Worm (Caenorhabditis elegans): ENCODE measurements around the gene srr-1.

Gene srr-1

DNA sequence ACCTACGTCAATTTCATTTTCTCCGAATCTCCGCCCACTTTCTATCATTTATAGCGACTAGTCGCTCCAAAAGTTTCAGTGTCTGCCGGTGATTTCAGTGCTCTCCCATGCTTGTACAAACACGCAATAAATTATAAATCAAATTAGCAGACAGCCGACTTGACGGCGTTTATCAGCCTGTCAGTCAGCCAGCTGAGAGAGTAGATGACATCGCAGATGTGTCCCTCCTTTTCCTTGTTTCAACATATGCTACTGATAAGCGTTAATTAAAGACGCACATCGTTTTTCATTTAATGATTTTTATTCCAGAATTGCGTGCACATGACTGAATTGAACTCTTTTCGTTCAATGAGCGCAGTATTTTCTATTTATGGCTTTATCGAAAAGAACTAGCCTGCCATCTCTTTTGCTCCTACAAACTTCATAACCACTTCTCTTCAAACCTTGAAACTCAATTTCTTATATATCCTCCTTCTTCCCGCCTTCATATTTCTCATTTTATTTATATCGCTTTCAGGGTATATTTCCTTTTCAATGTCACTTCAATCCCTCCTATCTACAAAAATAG, 10.3 kb downstream of the srr-1 start, which contains the start of gene lap-2:
lap-2 (plus strand) TSS at position 518 of the 568 bp plus-strand sequence.
- no peak for TF ChIP-seq mbf-1 (tag; optimal IDR thresholded peaks at IDR 0.05)
- no peak for TF ChIP-seq lin-39 (tag; optimal IDR thresholded peaks at IDR 0.05)
- TF ChIP-seq aly-2 (tag; optimal IDR thresholded peaks at IDR 0.05), result no peak
- TF ChIP-seq egl-27 (tag; optimal IDR thresholded peaks at IDR 0.05), result no peak
- no peak for TF ChIP-seq nhr-21 (tag; optimal IDR thresholded peaks at IDR 0.05)
- no peak for TF ChIP-seq lsy-2 (tag; optimal IDR thresholded peaks at IDR 0.05)
- TF ChIP-seq sem-4 (tag; optimal IDR thresholded peaks at IDR 0.05), result no peak
- peak; percentile 23 for TF ChIP-seq crh-2 (tag; optimal IDR thresholded peaks at IDR 0.05)
- no peak for TF ChIP-seq elt-3 (tag; optimal IDR thresholded peaks at IDR 0.05)
- TF ChIP-seq nhr-25 (tag; optimal IDR thresholded peaks at IDR 0.05), result no peak
- TF ChIP-seq nhr-77 (tag; optimal IDR thresholded peaks at IDR 0.05), result no peak
- no peak for TF ChIP-seq ceh-82 (tag; optimal IDR thresholded peaks at IDR 0.05)
- TF ChIP-seq sma-9 (GFP tag; optimal IDR thresholded peaks at IDR 0.05), result peak; percentile 88
- TF ChIP-seq sma-9 (tag; optimal IDR thresholded peaks at IDR 0.05), result no peak
- no peak for TF ChIP-seq gmeb-1 (tag; optimal IDR thresholded peaks at IDR 0.05)
- TF ChIP-seq peb-1 (tag; optimal IDR thresholded peaks at IDR 0.05), result no peak
- no peak for TF ChIP-seq Y55F3AM.14 (GFP tag; optimal IDR thresholded peaks at IDR 0.05)
- no peak for TF ChIP-seq ama-1 (optimal IDR thresholded peaks at IDR 0.05)
- no peak for TF ChIP-seq C34F6.9 (tag; optimal IDR thresholded peaks at IDR 0.05)
- no peak for TF ChIP-seq mdl-1 (tag; optimal IDR thresholded peaks at IDR 0.05)
- peak; percentile 17 for TF ChIP-seq F13H6.1 (tag; optimal IDR thresholded peaks at IDR 0.05)
- no peak for TF ChIP-seq zag-1 (tag; optimal IDR thresholded peaks at IDR 0.05)
- TF ChIP-seq fos-1 (tag; optimal IDR thresholded peaks at IDR 0.05), result peak; percentile 36

- TF ChIP-seq sma-3 (GFP tag; optimal IDR thresholded peaks at IDR 0.05) (peak; percentile 87), nhr-6 (tag; optimal IDR thresholded peaks at IDR 0.05) (no peak), snpc-4 (tag; optimal IDR thresholded peaks at IDR 0.05) (peak; percentile 17), ztf-11 (tag; optimal IDR thresholded peaks at IDR 0.05) (no peak), gmeb-1 (tag; optimal IDR thresholded peaks at IDR 0.05) (peak; percentile 83), peb-1 (tag; optimal IDR thresholded peaks at IDR 0.05) (no peak), mab-5 (tag; optimal IDR thresholded peaks at IDR 0.05) (peak; percentile 78), alr-1 (tag; optimal IDR thresholded peaks at IDR 0.05) (no peak), R02D3.7 (tag; optimal IDR thresholded peaks at IDR 0.05) (no peak), ceh-16 (tag; optimal IDR thresholded peaks at IDR 0.05) (no peak), nhr-11 (tag; optimal IDR thresholded peaks at IDR 0.05) (no peak), mdl-1 (tag; optimal IDR thresholded peaks at IDR 0.05) (peak in 1 of 2 experiments; percentile 14), skn-1 (tag; optimal IDR thresholded peaks at IDR 0.05) (no peak), ZK546.5 (tag; optimal IDR thresholded peaks at IDR 0.05) (no peak), egl-27 (tag; optimal IDR thresholded peaks at IDR 0.05) (no peak), elt-1 (tag; optimal IDR thresholded peaks at IDR 0.05) (no peak), nhr-77 (tag; optimal IDR thresholded peaks at IDR 0.05) (no peak), dmd-4 (tag; optimal IDR thresholded peaks at IDR 0.05) (peak; percentile 3), unc-62 (GFP tag; optimal IDR thresholded peaks at IDR 0.05) (no peak), nhr-129 (tag; optimal IDR thresholded peaks at IDR 0.05) (peak; percentile 81), nhr-23 (tag; optimal IDR thresholded peaks at IDR 0.05) (no peak), blmp-1 (tag; optimal IDR thresholded peaks at IDR 0.05; ENCODE audit: insufficient read depth) (peak; percentile 59), elt-3 (tag; optimal IDR thresholded peaks at IDR 0.05) (no peak), ztf-4 (tag; optimal IDR thresholded peaks at IDR 0.05) (peak; percentile 31), lin-13 (GFP tag; optimal IDR thresholded peaks at IDR 0.05) (peak; percentile 85), fos-1 (tag; optimal IDR thresholded peaks at IDR 0.05) (peak; percentile 71), crh-2 (tag; optimal IDR thresholded peaks at IDR 0.05) (peak; percentile 86), nhr-21 (tag; optimal IDR thresholded peaks at IDR 0.05) (peak; percentile 80), C34F6.9 (tag; optimal IDR thresholded peaks at IDR 0.05) (peak; percentile 71), F13H6.1 (tag; optimal IDR thresholded peaks at IDR 0.05) (peak; percentile 83), sem-4 (tag; optimal IDR thresholded peaks at IDR 0.05) (peak; percentile 83), Y55F3AM.14 (GFP tag; optimal IDR thresholded peaks at IDR 0.05) (no peak), ceh-82 (tag; optimal IDR thresholded peaks at IDR 0.05) (no peak), mbf-1 (tag; optimal IDR thresholded peaks at IDR 0.05) (no peak), lin-39 (tag; optimal IDR thresholded peaks at IDR 0.05) (no peak), unc-55 (GFP tag; optimal IDR thresholded peaks at IDR 0.05) (peak; percentile 74), lsy-2 (tag; optimal IDR thresholded peaks at IDR 0.05) (peak; percentile 69 to 89), nhr-25 (tag; optimal IDR thresholded peaks at IDR 0.05) (peak; percentile 88), ztf-1 (GFP tag; conservative IDR thresholded peaks at IDR 0.05) (no peak), nhr-237 (tag; optimal IDR thresholded peaks at IDR 0.05) (no peak), unc-39 (tag; optimal IDR thresholded peaks at IDR 0.05) (no peak), lin-11 (tag; optimal IDR thresholded peaks at IDR 0.05) (no peak), zag-1 (tag; optimal IDR thresholded peaks at IDR 0.05) (no peak), sma-9 (GFP tag; optimal IDR thresholded peaks at IDR 0.05) (peak; percentile 92), sma-9 (tag; optimal IDR thresholded peaks at IDR 0.05) (no peak), nhr-10 (tag; optimal IDR thresholded peaks at IDR 0.05) (no peak), nhr-12 (tag; optimal IDR thresholded peaks at IDR 0.05) (no peak), aly-2 (tag; optimal IDR thresholded peaks at IDR 0.05) (no peak), ama-1 (optimal IDR thresholded peaks at IDR 0.05) (no peak)
Observed at ce11 chrV:13041666-13042065, 11.9 kb downstream of the srr-1 start, which contains the start of gene scyl-1. scyl-1 (minus strand) TSS chrV:13041721.

Data from whole organism, L2 larva.